Fruit fly (Drosophila melanogaster): ENCODE measurements around the gene CecC.

CecC gene

dm6 chr3R:30191462-30191874 lies 24.8 kb upstream of the CecC start (continued):
- TF ChIP-seq topi (GFP tag; optimal IDR thresholded peaks at IDR 0.05) (peak; percentile 87), Gug (GFP tag; IDR thresholded peaks at IDR 0.05) (no peak), salr (GFP tag; optimal IDR thresholded peaks at IDR 0.05) (peak in 1 of 2 experiments; percentile 52), Sox102F (GFP tag; optimal IDR thresholded peaks at IDR 0.05) (peak; percentile 73), CG34406 (GFP tag; optimal IDR thresholded peaks at IDR 0.05) (peak; percentile 71), CG6854 (GFP tag; optimal IDR thresholded peaks at IDR 0.05) (no peak), CG6276 (GFP tag; optimal IDR thresholded peaks at IDR 0.05) (peak; percentile 26), CG7368 (GFP tag; optimal IDR thresholded peaks at IDR 0.05) (peak; percentile 62), Blimp-1 (GFP tag; optimal IDR thresholded peaks at IDR 0.05) (no peak), OdsH (GFP tag; optimal IDR thresholded peaks at IDR 0.05) (peak; percentile 67), net (GFP tag; optimal IDR thresholded peaks at IDR 0.05) (peak; percentile 71), Hr38 (GFP tag; optimal IDR thresholded peaks at IDR 0.05) (no peak), fkh (GFP tag; optimal IDR thresholded peaks at IDR 0.05) (no peak), Sox15 (GFP tag; optimal IDR thresholded peaks at IDR 0.05) (peak; percentile 74), dac (GFP tag; optimal IDR thresholded peaks at IDR 0.05) (no peak), Sox14 (GFP tag; optimal IDR thresholded peaks at IDR 0.05) (peak; percentile 77), acj6 (GFP tag; optimal IDR thresholded peaks at IDR 0.05) (peak; percentile 71), CG32006 (GFP tag; optimal IDR thresholded peaks at IDR 0.05) (peak; percentile 76), spab (GFP tag; optimal IDR thresholded peaks at IDR 0.05) (peak; percentile 30), vri (GFP tag; optimal IDR thresholded peaks at IDR 0.05) (peak; percentile 4), Hr4 (GFP tag; optimal IDR thresholded peaks at IDR 0.05) (peak; percentile 1), pdm3 (GFP tag; optimal IDR thresholded peaks at IDR 0.05) (peak; percentile 73), CG3919 (GFP tag; optimal IDR thresholded peaks at IDR 0.05) (peak; percentile 62), fd59A (GFP tag; optimal IDR thresholded peaks at IDR 0.05) (peak; percentile 44)

- TF ChIP-seq CG11294 (GFP tag; IDR thresholded peaks at IDR 0.05) (no peak), eg (GFP tag; IDR thresholded peaks at IDR 0.05) (no peak), fkh (GFP tag; optimal IDR thresholded peaks at IDR 0.05) (peak; percentile 44)
These were observed 22.5 kb upstream of the CecC start for dm6 chr3R:30193826-30194225.

- TF ChIP-seq CG31627 (GFP tag; optimal IDR thresholded peaks at IDR 0.05) = peak; percentile 49
- TF ChIP-seq dsx (GFP tag; optimal IDR thresholded peaks at IDR 0.05; ENCODE audit: poor library complexity, severe bottlenecking) = no peak
- TF ChIP-seq Eip75B (GFP tag; optimal IDR thresholded peaks at IDR 0.05) = no peak
- no peak; the same call in 2 of the 3 replicates for TF ChIP-seq CG8119 (GFP tag; IDR thresholded peaks at IDR 0.05)
- TF ChIP-seq svp (GFP tag) = peak; percentile 83
- peak; percentile 23 for TF ChIP-seq Sox14 (GFP tag; optimal IDR thresholded peaks at IDR 0.05)
- peak; percentile 5 for TF ChIP-seq acj6 (GFP tag; optimal IDR thresholded peaks at IDR 0.05)
- TF ChIP-seq CG8632 (GFP tag; optimal IDR thresholded peaks at IDR 0.05) = no peak
- peak; percentile 20 for TF ChIP-seq esn (GFP tag; optimal IDR thresholded peaks at IDR 0.05)
- no peak for TF ChIP-seq fd59A (GFP tag; optimal IDR thresholded peaks at IDR 0.05)
- TF ChIP-seq CG4318 (GFP tag; optimal IDR thresholded peaks at IDR 0.05) = no peak
- no peak for TF ChIP-seq Hr38 (GFP tag; optimal IDR thresholded peaks at IDR 0.05)
- TF ChIP-seq pdm3 (GFP tag; optimal IDR thresholded peaks at IDR 0.05) = peak; percentile 40
- no peak for TF ChIP-seq Ets96B (tag; optimal IDR thresholded peaks at IDR 0.05)
- no peak for TF ChIP-seq CG8319 (GFP tag; optimal IDR thresholded peaks at IDR 0.05)
- peak; percentile 34; the same call in 1 of the 2 replicates for TF ChIP-seq CG15336 (GFP tag; IDR thresholded peaks at IDR 0.05)
- TF ChIP-seq Eip93F (GFP tag; optimal IDR thresholded peaks at IDR 0.05) = no peak
- TF ChIP-seq topi (GFP tag; optimal IDR thresholded peaks at IDR 0.05) = no peak
- peak; percentile 44 for TF ChIP-seq lz (GFP tag; optimal IDR thresholded peaks at IDR 0.05)
- no peak for TF ChIP-seq CG16779 (tag; optimal IDR thresholded peaks at IDR 0.05)
- TF ChIP-seq Sox102F (GFP tag; optimal IDR thresholded peaks at IDR 0.05) = no peak
- TF ChIP-seq CG34406 (GFP tag; optimal IDR thresholded peaks at IDR 0.05) = no peak
- peak; percentile 53; the same call in 2 of the 3 replicates for TF ChIP-seq CG6163 (GFP tag; IDR thresholded peaks at IDR 0.05)
- no peak for TF ChIP-seq CG11762 (GFP tag; optimal IDR thresholded peaks at IDR 0.05; ENCODE audit: insufficient read depth)
- no peak for TF ChIP-seq Eip78C (GFP tag)
- TF ChIP-seq CG10631 (GFP tag; optimal IDR thresholded peaks at IDR 0.05) = peak; percentile 29
- no peak for TF ChIP-seq CG6808 (GFP tag; optimal IDR thresholded peaks at IDR 0.05)
- TF ChIP-seq Met (GFP tag; optimal IDR thresholded peaks at IDR 0.05) = no peak
- TF ChIP-seq CG6854 (GFP tag; optimal IDR thresholded peaks at IDR 0.05) = no peak
- no peak for TF ChIP-seq CG6276 (GFP tag; optimal IDR thresholded peaks at IDR 0.05)
- TF ChIP-seq CG3032 (tag; optimal IDR thresholded peaks at IDR 0.05) = peak; percentile 26
- no peak for TF ChIP-seq CG10669 (GFP tag; optimal IDR thresholded peaks at IDR 0.05)
These were observed 20.7 kb upstream of the CecC start for dm6 chr3R:30195606-30196049.

Data from whole organism, prepupa.